Worm (Caenorhabditis elegans) whole organism, young adult: ENCODE results near the gene T08G3.11.

Experiments used
- Y67H2A.10 ChIP-seq: fragments of 200-800 bp; sonication (Bioruptor generic); conservative IDR thresholded peaks from 2 replicates; pipeline ENCODE4 v1.3.6; 2022; ENCODE audit warnings: missing genetic modification reagents, missing genetic modification characterization, missing compliant biosample characterization
- snpc-4 ChIP-seq, 5 experiments: fragments of 150-350 bp in 1 of 5; sonication (generic microtip) in 4 of 5; optimal IDR thresholded peaks; 2 replicates each; lab custom pipeline; 2014 to 2018; ENCODE audit warnings: missing genetic modification characterization in 5 of 5, missing biosample characterization in 3 of 5, antibody characterized with exemption in 2 of 5, mild to moderate bottlenecking in 2 of 5, missing compliant biosample characterization in 2 of 5, missing genotype in 2 of 5, moderate library complexity in 2 of 5, missing genetic modification reagents in 1 of 5

ce11 chrV:16446191-16446590 is 33.0 kb downstream of the T08G3.11 start:
- TF ChIP-seq snpc-4 (GFP tag; optimal IDR thresholded peaks at IDR 0.05; lab: Kevin White, UChicago): no peak
- TF ChIP-seq snpc-4 (tag; optimal IDR thresholded peaks at IDR 0.05; lab: Kevin White, UChicago): no peak
- TF ChIP-seq Y67H2A.10 (GFP tag; lab: Robert Waterston, UW): no peak
